Worm (Caenorhabditis elegans) whole organism, L4/young adult: ENCODE measurements around the gene ram-5.

Source experiments
- W03F9.2 ChIP-seq: fragments of 150-350 bp; optimal IDR thresholded peaks from 2 replicates; lab custom pipeline; 2014; ENCODE audit warnings: missing biosample characterization, missing genetic modification characterization
- dao-5 ChIP-seq: sonication (generic microtip); optimal IDR thresholded peaks from 2 replicates; lab custom pipeline; 2016; ENCODE audit warnings: missing genotype, missing genetic modification characterization, moderate library complexity, missing compliant biosample characterization
- him-1 ChIP-seq: sonication (generic microtip); optimal IDR thresholded peaks from 2 replicates; lab custom pipeline; 2016; ENCODE audit warnings: missing genotype, missing genetic modification reagents, missing genetic modification characterization, missing compliant biosample characterization

ce11 chrX:14566047-14566446 lies 16.1 kb downstream of the ram-5 start:
- TF ChIP-seq dao-5 (tag; lab: Kevin White, UChicago) (no peak), him-1 (no peak), W03F9.2 (tag; lab: Kevin White, UChicago) (no peak)
